Fruit fly (Drosophila melanogaster): ENCODE results near the gene Pfdn1.

The Pfdn1 gene

dm6 chr2L:6098479-6099269 lies 29.8 kb downstream of the Pfdn1 start, which contains the start of gene CG9175 (continued):
- no peak for TF ChIP-seq CG2202 (tag; optimal IDR thresholded peaks at IDR 0.05)
- TF ChIP-seq bigmax (GFP tag; optimal IDR thresholded peaks at IDR 0.05) = peak; percentile 15
- TF ChIP-seq CG11085 (GFP tag; IDR thresholded peaks at IDR 0.05) = no peak; the same call in 1 of the 2 replicates
- peak; percentile 17 for TF ChIP-seq pros (GFP tag; optimal IDR thresholded peaks at IDR 0.05)
- TF ChIP-seq CG11398 (GFP tag; optimal IDR thresholded peaks at IDR 0.05) = peak; percentile 5
- TF ChIP-seq Dll (GFP tag; IDR thresholded peaks at IDR 0.05; ENCODE audit: partially characterized antibody) = peak; percentile 95
- no peak for TF ChIP-seq CG15479 (GFP tag; optimal IDR thresholded peaks at IDR 0.05)
- TF ChIP-seq onecut (GFP tag; IDR thresholded peaks at IDR 0.05) = peak; percentile 64; the same call in 1 of the 2 replicates
- TF ChIP-seq CG3281 (GFP tag; optimal IDR thresholded peaks at IDR 0.05) = no peak
- no peak; the same call in 2 of the 3 replicates for TF ChIP-seq jigr1 (GFP tag; IDR thresholded peaks at IDR 0.05)
- no peak for TF ChIP-seq az2 (GFP tag; optimal IDR thresholded peaks at IDR 0.05)
- TF ChIP-seq CG4854 (GFP tag; optimal IDR thresholded peaks at IDR 0.05) = peak; percentile 14
- no peak for TF ChIP-seq CG10959 (GFP tag; IDR thresholded peaks at IDR 0.05)
- TF ChIP-seq CG3838 (GFP tag; optimal IDR thresholded peaks at IDR 0.05) = no peak
- no peak for TF ChIP-seq CG13123 (GFP tag; optimal IDR thresholded peaks at IDR 0.05)
- no peak for TF ChIP-seq CG2889 (GFP tag; IDR thresholded peaks at IDR 0.05)
- no peak for TF ChIP-seq CG5953 (GFP tag; IDR thresholded peaks at IDR 0.05)
- no peak for TF ChIP-seq al (GFP tag; IDR thresholded peaks at IDR 0.05)
- TF ChIP-seq bowl (GFP tag; IDR thresholded peaks at IDR 0.05) = no peak
- TF ChIP-seq vvl (GFP tag; IDR thresholded peaks at IDR 0.05) = peak; percentile 55; the same call in 1 of the 2 replicates
- peak; percentile 40 for TF ChIP-seq CG3995 (GFP tag; optimal IDR thresholded peaks at IDR 0.05)
- TF ChIP-seq dysf (GFP tag; IDR thresholded peaks at IDR 0.05) = no peak
- TF ChIP-seq D (optimal IDR thresholded peaks at IDR 0.05) = peak; percentile 58
- no peak for TF ChIP-seq D (GFP tag; optimal IDR thresholded peaks at IDR 0.05)
- TF ChIP-seq Fer1 (GFP tag; optimal IDR thresholded peaks at IDR 0.05) = peak; percentile 58
- peak; percentile 97 for TF ChIP-seq Opbp (GFP tag; IDR thresholded peaks at IDR 0.05; ENCODE audit: partially characterized antibody)
- no peak for TF ChIP-seq Poxn (GFP tag; IDR thresholded peaks at IDR 0.05)
- peak; percentile 36 for TF ChIP-seq CG2678 (tag; optimal IDR thresholded peaks at IDR 0.05)
- no peak for TF ChIP-seq aop (GFP tag; IDR thresholded peaks at IDR 0.05)
- TF ChIP-seq Mes4 (GFP tag; optimal IDR thresholded peaks at IDR 0.05) = no peak
- peak; percentile 90 for TF ChIP-seq CG1603 (tag; optimal IDR thresholded peaks at IDR 0.05)
- TF ChIP-seq ato (GFP tag; IDR thresholded peaks at IDR 0.05; ENCODE audit: partially characterized antibody) = peak; percentile 95
- TF ChIP-seq eve (GFP tag; optimal IDR thresholded peaks at IDR 0.05) = no peak
- TF ChIP-seq CG7556 (GFP tag; optimal IDR thresholded peaks at IDR 0.05) = peak; percentile 2
- no peak for TF ChIP-seq CG6254 (GFP tag; optimal IDR thresholded peaks at IDR 0.05)
- TF ChIP-seq CG10209 (GFP tag; optimal IDR thresholded peaks at IDR 0.05) = peak; percentile 19
- no peak for TF ChIP-seq CG31441 (GFP tag; IDR thresholded peaks at IDR 0.05)
- no peak for TF ChIP-seq kah (GFP tag; optimal IDR thresholded peaks at IDR 0.05)
- peak; percentile 33 for TF ChIP-seq CoRest (tag; optimal IDR thresholded peaks at IDR 0.05)
- peak; percentile 94 for TF ChIP-seq inv (GFP tag; IDR thresholded peaks at IDR 0.05; ENCODE audit: partially characterized antibody)
- peak; percentile 43 for TF ChIP-seq mirr (GFP tag; optimal IDR thresholded peaks at IDR 0.05)
- TF ChIP-seq Gsc (GFP tag; IDR thresholded peaks at IDR 0.05) = no peak
- TF ChIP-seq Asciz (GFP tag; optimal IDR thresholded peaks at IDR 0.05) = no peak
- TF ChIP-seq dm (GFP tag; optimal IDR thresholded peaks at IDR 0.05) = peak; percentile 22
- no peak for TF ChIP-seq CG7786 (GFP tag; optimal IDR thresholded peaks at IDR 0.05)
- peak; percentile 83 for TF ChIP-seq Lhr (GFP tag; optimal IDR thresholded peaks at IDR 0.05)
- no peak for TF ChIP-seq Hey (tag; optimal IDR thresholded peaks at IDR 0.05)
- peak; percentile 41; the same call in 1 of the 2 replicates for TF ChIP-seq chm (GFP tag; IDR thresholded peaks at IDR 0.05)
- TF ChIP-seq hb (GFP tag; IDR thresholded peaks at IDR 0.05; ENCODE audit: partially characterized antibody) = peak; percentile 93
- no peak for TF ChIP-seq usp (GFP tag; optimal IDR thresholded peaks at IDR 0.05)

All from whole organism, embryonic.